Fruit fly (Drosophila melanogaster): ENCODE results near the gene Kif19A.

DNA sequence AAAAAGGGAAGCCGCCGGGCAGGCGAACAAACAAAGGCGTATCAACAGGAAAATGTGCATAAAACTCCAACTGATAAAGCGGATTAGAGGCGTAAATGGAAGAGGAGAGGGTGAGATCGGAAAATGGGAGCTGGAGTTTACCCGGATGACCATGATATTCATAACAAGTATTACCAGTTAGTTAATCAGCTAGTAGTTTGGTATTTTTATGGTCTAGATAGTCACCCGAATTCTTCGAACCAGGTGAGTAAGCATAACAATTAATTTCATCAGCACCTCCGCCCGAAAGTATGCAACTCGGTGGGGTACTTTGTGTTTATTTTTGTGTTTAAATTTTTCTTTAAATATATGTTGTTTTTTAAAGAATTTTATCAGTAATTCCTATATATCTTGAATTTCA, 22.3 kb downstream of the Kif19A start:
- TF ChIP-seq fru (GFP tag; optimal IDR thresholded peaks at IDR 0.05) (no peak), dl (GFP tag; optimal IDR thresholded peaks at IDR 0.05; ENCODE audit: insufficient read depth in 1 of 2, partially characterized antibody in 2 of 2) (no peak), jim (GFP tag; optimal IDR thresholded peaks at IDR 0.05) (no peak), GATAd (GFP tag; optimal IDR thresholded peaks at IDR 0.05) (no peak), sv (GFP tag; optimal IDR thresholded peaks at IDR 0.05) (no peak), rgr (GFP tag; optimal IDR thresholded peaks at IDR 0.05) (no peak), Mio (GFP tag; optimal IDR thresholded peaks at IDR 0.05) (no peak), CG9705 (GFP tag; optimal IDR thresholded peaks at IDR 0.05) (no peak), Hnf4 (GFP tag; optimal IDR thresholded peaks at IDR 0.05) (no peak)

Measured in whole organism, wandering third instar larva.